Fruit fly (Drosophila melanogaster): ENCODE measurements around the gene hng3.

The hng3 gene

DNA sequence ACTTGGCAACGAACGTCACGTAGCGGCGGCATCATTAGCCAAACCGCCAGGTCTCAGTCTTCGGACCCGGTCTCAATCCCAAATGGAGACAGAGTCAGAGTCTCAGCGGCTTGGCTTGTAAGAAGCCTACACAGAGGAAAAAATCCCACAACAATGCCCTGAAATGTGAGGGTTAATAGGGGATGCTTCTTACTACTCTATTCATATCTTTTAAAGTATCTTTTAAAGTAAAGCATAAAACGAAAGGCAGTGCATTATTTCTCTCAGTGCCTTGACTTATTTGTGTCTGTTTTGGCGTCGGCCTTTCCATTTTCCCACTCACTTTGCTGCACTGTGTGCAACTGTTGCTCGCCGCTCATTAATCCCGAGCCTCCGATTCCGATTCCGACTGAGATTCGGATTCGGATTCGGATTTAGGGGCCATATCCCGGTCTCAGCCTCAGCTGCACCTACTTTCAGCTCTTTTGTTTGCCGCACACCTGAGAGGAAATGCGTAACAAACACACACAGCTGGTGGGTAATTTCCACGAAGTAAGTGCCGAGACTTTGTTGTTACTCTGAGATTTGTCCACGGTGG, 7.1 kb upstream of the hng3 start (continued):
- peak; percentile 66 for TF ChIP-seq odd (GFP tag; optimal IDR thresholded peaks at IDR 0.05)
- peak; percentile 88 for TF ChIP-seq CG10366 (GFP tag; IDR thresholded peaks at IDR 0.05)
- TF ChIP-seq sna (GFP tag; IDR thresholded peaks at IDR 0.05; ENCODE audit: partially characterized antibody): no peak
- TF ChIP-seq Xrp1 (GFP tag; IDR thresholded peaks at IDR 0.05): peak; percentile 93
- peak; percentile 80 for TF ChIP-seq CG30431 (GFP tag; optimal IDR thresholded peaks at IDR 0.05)
- peak; percentile 68 for TF ChIP-seq CG8089 (GFP tag; optimal IDR thresholded peaks at IDR 0.05)
- TF ChIP-seq CG10462 (GFP tag; optimal IDR thresholded peaks at IDR 0.05): peak; percentile 78
- TF ChIP-seq CG2199 (GFP tag; IDR thresholded peaks at IDR 0.05): peak; percentile 86
- peak; percentile 80 to 84 for TF ChIP-seq dpn (GFP tag; optimal IDR thresholded peaks at IDR 0.05)
- no peak for TF ChIP-seq CG18011 (GFP tag; optimal IDR thresholded peaks at IDR 0.05)
- TF ChIP-seq fd102C (GFP tag; optimal IDR thresholded peaks at IDR 0.05): peak; percentile 67
- TF ChIP-seq CG15479 (GFP tag; optimal IDR thresholded peaks at IDR 0.05): no peak
- no peak for TF ChIP-seq Sin3A (optimal IDR thresholded peaks at IDR 0.05)
- TF ChIP-seq tin (GFP tag; optimal IDR thresholded peaks at IDR 0.05): peak; percentile 86
- peak; percentile 69 for TF ChIP-seq CG12769 (tag; optimal IDR thresholded peaks at IDR 0.05)
- TF ChIP-seq CG5245 (GFP tag; optimal IDR thresholded peaks at IDR 0.05): peak; percentile 83
- peak; percentile 85 for TF ChIP-seq sob (GFP tag; IDR thresholded peaks at IDR 0.05)
- peak; percentile 63; the same call in 1 of the 2 replicates for TF ChIP-seq CG32532 (GFP tag; IDR thresholded peaks at IDR 0.05)
- peak; percentile 79 for TF ChIP-seq danr (GFP tag; IDR thresholded peaks at IDR 0.05)
- TF ChIP-seq kah (GFP tag; optimal IDR thresholded peaks at IDR 0.05): peak; percentile 36
- TF ChIP-seq CG4730 (GFP tag; IDR thresholded peaks at IDR 0.05): peak; percentile 76
- no peak for TF ChIP-seq hkb (optimal IDR thresholded peaks at IDR 0.05)
- peak; percentile 83 for TF ChIP-seq hkb (GFP tag; IDR thresholded peaks at IDR 0.05)
- peak; percentile 75 for TF ChIP-seq tup (GFP tag; optimal IDR thresholded peaks at IDR 0.05)
- peak; percentile 96 for TF ChIP-seq Ets65A (GFP tag)
- peak; percentile 85 for TF ChIP-seq CG14667 (GFP tag; IDR thresholded peaks at IDR 0.05)
- TF ChIP-seq CG15269 (tag; optimal IDR thresholded peaks at IDR 0.05): peak; percentile 75
- TF ChIP-seq Lim3 (GFP tag; IDR thresholded peaks at IDR 0.05): peak; percentile 68
- no peak for TF ChIP-seq rib (GFP tag; IDR thresholded peaks at IDR 0.05)
- TF ChIP-seq psq (GFP tag; optimal IDR thresholded peaks at IDR 0.05): peak; percentile 53
- no peak for TF ChIP-seq Bgb (GFP tag; IDR thresholded peaks at IDR 0.05; ENCODE audit: partially characterized antibody)
- peak; percentile 87 for TF ChIP-seq fd96Cb (tag; optimal IDR thresholded peaks at IDR 0.05)
- peak; percentile 84 for TF ChIP-seq CG17361 (GFP tag; IDR thresholded peaks at IDR 0.05)
- peak; percentile 23 for TF ChIP-seq Neu2 (GFP tag; optimal IDR thresholded peaks at IDR 0.05; ENCODE audit: borderline replicate concordance)
- no peak for TF ChIP-seq Dll (GFP tag; IDR thresholded peaks at IDR 0.05; ENCODE audit: partially characterized antibody)
- no peak for TF ChIP-seq ato (GFP tag; IDR thresholded peaks at IDR 0.05; ENCODE audit: partially characterized antibody)
- TF ChIP-seq Awh (GFP tag; IDR thresholded peaks at IDR 0.05): peak; percentile 94
- TF ChIP-seq CG12104 (GFP tag; optimal IDR thresholded peaks at IDR 0.05): peak; percentile 54
- peak; percentile 56 for TF ChIP-seq CG11723 (GFP tag; optimal IDR thresholded peaks at IDR 0.05)
- peak; percentile 63 for TF ChIP-seq CG15601 (tag; optimal IDR thresholded peaks at IDR 0.05)
- TF ChIP-seq lbe (GFP tag; optimal IDR thresholded peaks at IDR 0.05): peak; percentile 89
- TF ChIP-seq kay (GFP tag; optimal IDR thresholded peaks at IDR 0.05): peak; percentile 69
- TF ChIP-seq Asciz (GFP tag; optimal IDR thresholded peaks at IDR 0.05): peak; percentile 73
- peak; percentile 71 for TF ChIP-seq CoRest (tag; optimal IDR thresholded peaks at IDR 0.05)
- TF ChIP-seq CG9932 (GFP tag; IDR thresholded peaks at IDR 0.05): no peak
- TF ChIP-seq br (optimal IDR thresholded peaks at IDR 0.05): no peak
- peak; percentile 74 for TF ChIP-seq lilli (GFP tag; optimal IDR thresholded peaks at IDR 0.05)
- TF ChIP-seq Dip3 (GFP tag; optimal IDR thresholded peaks at IDR 0.05): peak; percentile 25
- TF ChIP-seq CG7357 (GFP tag; IDR thresholded peaks at IDR 0.05): peak; percentile 77
- no peak for TF ChIP-seq Trl (optimal IDR thresholded peaks at IDR 0.05)
- TF ChIP-seq Trl (GFP tag; optimal IDR thresholded peaks at IDR 0.05): peak; percentile 66
- TF ChIP-seq CG13775 (GFP tag; optimal IDR thresholded peaks at IDR 0.05): peak; percentile 45

Data from whole organism, embryonic.